Fruit fly (Drosophila melanogaster): ENCODE results near the gene CG31156.
A peak's percentile ranks its signal among the peaks of the same experiment; 100 is the strongest.

The CG31156 gene

dm6 chr3R:22636567-22636889 lies 23.1 kb upstream of the CG31156 start:
- TF ChIP-seq CG2120 (GFP tag; optimal IDR thresholded peaks at IDR 0.05) = peak; percentile 37
- TF ChIP-seq ci (GFP tag; IDR thresholded peaks at IDR 0.05) = peak; percentile 35; the same call in 1 of the 3 replicates
- peak; percentile 68 for TF ChIP-seq row (GFP tag; IDR thresholded peaks at IDR 0.05)
- peak; percentile 47 for TF ChIP-seq Med (GFP tag)
- TF ChIP-seq Trl (optimal IDR thresholded peaks at IDR 0.05) = peak; percentile 24 to 56
- TF ChIP-seq Trl (GFP tag; optimal IDR thresholded peaks at IDR 0.05) = no peak
- no peak for TF ChIP-seq CG8290 (GFP tag; optimal IDR thresholded peaks at IDR 0.05)
- peak in 1 of 2 experiments; percentile 13 for TF ChIP-seq CG8290 (tag; optimal IDR thresholded peaks at IDR 0.05)
- no peak for TF ChIP-seq hkb (optimal IDR thresholded peaks at IDR 0.05)
- TF ChIP-seq hkb (GFP tag; IDR thresholded peaks at IDR 0.05) = peak; percentile 24; the same call in 1 of the 2 replicates
- no peak for TF ChIP-seq CG12104 (GFP tag; optimal IDR thresholded peaks at IDR 0.05)
- TF ChIP-seq Eip74EF (GFP tag; optimal IDR thresholded peaks at IDR 0.05) = no peak
- TF ChIP-seq Bgb (GFP tag; IDR thresholded peaks at IDR 0.05; ENCODE audit: partially characterized antibody) = peak; percentile 15; the same call in 1 of the 2 replicates
- TF ChIP-seq fd96Cb (tag; optimal IDR thresholded peaks at IDR 0.05) = no peak
- no peak for TF ChIP-seq croc (GFP tag; conservative IDR thresholded peaks at IDR 0.05)
- TF ChIP-seq vnd (GFP tag; IDR thresholded peaks at IDR 0.05; ENCODE audit: partially characterized antibody) = peak; percentile 6; the same call in 1 of the 3 replicates
- peak; percentile 8 for TF ChIP-seq lbe (GFP tag; optimal IDR thresholded peaks at IDR 0.05)
- peak; percentile 37; the same call in 1 of the 2 replicates for TF ChIP-seq slbo (GFP tag; IDR thresholded peaks at IDR 0.05)
- TF ChIP-seq GATAe (GFP tag; conservative IDR thresholded peaks at IDR 0.05) = no peak
- TF ChIP-seq Atf6 (GFP tag; IDR thresholded peaks at IDR 0.05) = no peak
- no peak for TF ChIP-seq CG2889 (GFP tag; IDR thresholded peaks at IDR 0.05)
- TF ChIP-seq klu (GFP tag; IDR thresholded peaks at IDR 0.05) = no peak
- TF ChIP-seq CG32532 (GFP tag; IDR thresholded peaks at IDR 0.05) = peak; percentile 39; the same call in 1 of the 2 replicates
- no peak for TF ChIP-seq CG7271 (tag; optimal IDR thresholded peaks at IDR 0.05)
- TF ChIP-seq CG2202 (tag; optimal IDR thresholded peaks at IDR 0.05) = no peak
- TF ChIP-seq shn (GFP tag; optimal IDR thresholded peaks at IDR 0.05) = no peak
- TF ChIP-seq Rfx (GFP tag; IDR thresholded peaks at IDR 0.05) = 0 out of 2 replicates have a peak, but pooled peaks have one; percentile 14
- peak; percentile 26; the same call in 1 of the 2 replicates for TF ChIP-seq CG9932 (GFP tag; IDR thresholded peaks at IDR 0.05)
- TF ChIP-seq jing (GFP tag; optimal IDR thresholded peaks at IDR 0.05) = no peak

dm6 chr3R:22635684-22636566 lies 22.5 kb upstream of the CG31156 start:
- peak; percentile 82 for TF ChIP-seq Deaf1 (tag; optimal IDR thresholded peaks at IDR 0.05)
- TF ChIP-seq corto (GFP tag; optimal IDR thresholded peaks at IDR 0.05) = peak; percentile 55
- peak; percentile 77 for TF ChIP-seq CG34376 (GFP tag; optimal IDR thresholded peaks at IDR 0.05)
- TF ChIP-seq CG10543 (GFP tag; optimal IDR thresholded peaks at IDR 0.05) = peak; percentile 47
- TF ChIP-seq unc-4 (GFP tag; IDR thresholded peaks at IDR 0.05; ENCODE audit: partially characterized antibody) = no peak
- no peak for TF ChIP-seq CG11085 (GFP tag; IDR thresholded peaks at IDR 0.05)
- TF ChIP-seq CG4282 (GFP tag; optimal IDR thresholded peaks at IDR 0.05) = no peak
- no peak for TF ChIP-seq Vsx1 (GFP tag; optimal IDR thresholded peaks at IDR 0.05)
- peak; percentile 25 for TF ChIP-seq Med (GFP tag)
- TF ChIP-seq z (GFP tag; IDR thresholded peaks at IDR 0.05) = 0 out of 3 replicates have a peak, but pooled peaks have one; percentile 12
- no peak for TF ChIP-seq cg (GFP tag; optimal IDR thresholded peaks at IDR 0.05)
- TF ChIP-seq pros (GFP tag; optimal IDR thresholded peaks at IDR 0.05) = no peak
- no peak for TF ChIP-seq jing (GFP tag; optimal IDR thresholded peaks at IDR 0.05)
- TF ChIP-seq CG12769 (tag; optimal IDR thresholded peaks at IDR 0.05) = peak; percentile 65
- TF ChIP-seq CG3995 (GFP tag; optimal IDR thresholded peaks at IDR 0.05) = peak; percentile 53
- no peak for TF ChIP-seq CG9727 (GFP tag; optimal IDR thresholded peaks at IDR 0.05)
- no peak; the same call in 2 of the 3 replicates for TF ChIP-seq zfh1 (GFP tag; IDR thresholded peaks at IDR 0.05)
- TF ChIP-seq CG8359 (GFP tag; optimal IDR thresholded peaks at IDR 0.05; ENCODE audit: borderline replicate concordance) = peak; percentile 22
- TF ChIP-seq cwo (GFP tag; optimal IDR thresholded peaks at IDR 0.05) = peak; percentile 81
- peak; percentile 33 for TF ChIP-seq Hmr (GFP tag; optimal IDR thresholded peaks at IDR 0.05)
- peak; percentile 38 for TF ChIP-seq exex (tag; optimal IDR thresholded peaks at IDR 0.05)
- peak; percentile 70 for TF ChIP-seq BtbVII (GFP tag; optimal IDR thresholded peaks at IDR 0.05)
- TF ChIP-seq Jarid2 (GFP tag; optimal IDR thresholded peaks at IDR 0.05) = peak; percentile 71
